Worm (Caenorhabditis elegans) whole organism, L2 larva: ENCODE measurements around the gene asp-8.
"Not testable (repeated sequence)": the region's sequence is repeated elsewhere in the genome, so short reads cannot be mapped to it uniquely, and the experiment has no call there.

Experiments
- C34F6.9 ChIP-seq: fragments of 150-350 bp; optimal IDR thresholded peaks from 2 replicates; lab custom pipeline; 2014; ENCODE audit warnings: missing biosample characterization, missing genetic modification characterization
- ZK546.5 ChIP-seq: sonication (generic microtip); optimal IDR thresholded peaks from 2 replicates; lab custom pipeline; 2017; ENCODE audit warnings: missing biosample characterization, missing genetic modification characterization
- alr-1 ChIP-seq: fragments of 150-350 bp; optimal IDR thresholded peaks from 2 replicates; lab custom pipeline; 2014; ENCODE audit warnings: missing biosample characterization, missing genetic modification characterization
- aly-2 ChIP-seq: fragments of 150-350 bp; optimal IDR thresholded peaks from 2 replicates; lab custom pipeline; 2014; ENCODE audit warnings: missing biosample characterization, missing genetic modification characterization
- ama-1 ChIP-seq: fragments of 150-350 bp; optimal IDR thresholded peaks from 2 replicates; lab custom pipeline; 2018; ENCODE audit warnings: inconsistent platforms
- blmp-1 ChIP-seq: sonication (generic microtip); optimal IDR thresholded peaks from 2 replicates; lab custom pipeline; 2017; ENCODE audit warnings: missing genetic modification characterization, mild to moderate bottlenecking, missing compliant biosample characterization, antibody characterized with exemption, moderate library complexity; ENCODE audit not compliant: insufficient read depth
- crh-2 ChIP-seq: sonication (generic microtip); optimal IDR thresholded peaks from 2 replicates; lab custom pipeline; 2017; ENCODE audit warnings: missing biosample characterization, missing genetic modification characterization
- dmd-4 ChIP-seq: sonication (generic microtip); optimal IDR thresholded peaks from 2 replicates; lab custom pipeline; 2017; ENCODE audit warnings: missing biosample characterization, missing genetic modification characterization
- egl-27 ChIP-seq: sonication (generic microtip); optimal IDR thresholded peaks from 3 replicates; lab custom pipeline; 2017; ENCODE audit warnings: missing biosample characterization, missing genetic modification reagents, missing genetic modification characterization
- elt-1 ChIP-seq: fragments of 150-350 bp; optimal IDR thresholded peaks from 2 replicates; lab custom pipeline; 2014; ENCODE audit warnings: missing biosample characterization, missing genetic modification characterization
- elt-3 ChIP-seq: sonication (generic microtip); optimal IDR thresholded peaks from 2 replicates; lab custom pipeline; 2017; ENCODE audit warnings: missing biosample characterization, missing genetic modification characterization
- gmeb-1 ChIP-seq: fragments of 150-350 bp; optimal IDR thresholded peaks from 2 replicates; lab custom pipeline; 2014; ENCODE audit warnings: missing biosample characterization, missing genetic modification characterization
- lin-11 ChIP-seq: fragments of 150-350 bp; sonication (generic microtip); optimal IDR thresholded peaks from 2 replicates; lab custom pipeline; 2014; ENCODE audit warnings: missing biosample characterization, missing genetic modification characterization, inconsistent platforms, mixed read lengths
- lin-39 ChIP-seq: fragments of 150-350 bp; optimal IDR thresholded peaks from 2 replicates; lab custom pipeline; 2014; ENCODE audit warnings: missing biosample characterization, missing genetic modification reagents, missing genetic modification characterization
- mab-5 ChIP-seq: fragments of 150-350 bp; optimal IDR thresholded peaks from 2 replicates; lab custom pipeline; 2014; ENCODE audit warnings: missing biosample characterization, missing genetic modification characterization
- mbf-1 ChIP-seq: sonication (generic microtip); optimal IDR thresholded peaks from 2 replicates; lab custom pipeline; 2017; ENCODE audit warnings: missing biosample characterization, missing genetic modification characterization
- mdl-1 ChIP-seq, 2 experiments: fragments of 150-350 bp in 1 of 2; sonication (generic microtip) in 1 of 2; optimal IDR thresholded peaks; 2 replicates each; lab custom pipeline; 2017; ENCODE audit warnings: missing biosample characterization in 2 of 2, missing genetic modification characterization in 2 of 2
- nhr-10 ChIP-seq: sonication (generic microtip); optimal IDR thresholded peaks from 2 replicates; lab custom pipeline; 2017; ENCODE audit warnings: missing biosample characterization, missing genetic modification characterization
- nhr-11 ChIP-seq: fragments of 150-350 bp; optimal IDR thresholded peaks from 2 replicates; lab custom pipeline; 2014; ENCODE audit warnings: missing biosample characterization, missing genetic modification characterization
- nhr-12 ChIP-seq: fragments of 150-350 bp; optimal IDR thresholded peaks from 2 replicates; lab custom pipeline; 2014; ENCODE audit warnings: missing biosample characterization, missing genetic modification characterization
- nhr-23 ChIP-seq: fragments of 150-350 bp; optimal IDR thresholded peaks from 2 replicates; lab custom pipeline; 2014; ENCODE audit warnings: missing biosample characterization, missing genetic modification reagents, missing genetic modification characterization
- nhr-25 ChIP-seq: fragments of 150-350 bp; sonication (generic microtip); optimal IDR thresholded peaks from 3 replicates; lab custom pipeline; 2014; ENCODE audit warnings: missing biosample characterization, missing genetic modification characterization
- nhr-6 ChIP-seq: fragments of 150-350 bp; optimal IDR thresholded peaks from 2 replicates; lab custom pipeline; 2014; ENCODE audit warnings: missing biosample characterization, missing genetic modification characterization
- peb-1 ChIP-seq: fragments of 150-350 bp; optimal IDR thresholded peaks from 2 replicates; lab custom pipeline; 2014; ENCODE audit warnings: missing biosample characterization, missing genetic modification characterization
- sma-3 ChIP-seq: sonication (generic microtip); optimal IDR thresholded peaks from 2 replicates; lab custom pipeline; 2016; ENCODE audit warnings: missing genetic modification reagents, missing genetic modification characterization, missing compliant biosample characterization
- snpc-4 ChIP-seq: fragments of 150-350 bp; optimal IDR thresholded peaks from 2 replicates; lab custom pipeline; 2014; ENCODE audit warnings: missing biosample characterization, missing genetic modification characterization
- unc-55 ChIP-seq: fragments of 150-350 bp; sonication (generic microtip); optimal IDR thresholded peaks from 3 replicates; lab custom pipeline; 2014; ENCODE audit warnings: missing biosample characterization, missing genetic modification reagents, missing genetic modification characterization
- zag-1 ChIP-seq: fragments of 150-350 bp; optimal IDR thresholded peaks from 2 replicates; lab custom pipeline; 2014; ENCODE audit warnings: missing biosample characterization, missing genetic modification characterization
- ztf-1 ChIP-seq: fragments of 200-800 bp; sonication (Bioruptor generic); conservative IDR thresholded peaks from 2 replicates; pipeline ENCODE4 v1.3.6; 2022; ENCODE audit warnings: missing genetic modification characterization, missing compliant biosample characterization
- ztf-11 ChIP-seq: sonication (generic microtip); optimal IDR thresholded peaks from 2 replicates; lab custom pipeline; 2017; ENCODE audit warnings: missing biosample characterization, missing genetic modification characterization

Gene asp-8

ce11 chrV:3064418-3064817 is 40.1 kb downstream of the asp-8 start, which contains the start of gene srt-16:
srt-16 (minus strand) TSS chrV:3064518.
- not testable (repeated sequence) for TF ChIP-seq peb-1 (tag; lab: Kevin White, UChicago); elt-3 (tag; lab: Kevin White, UChicago); crh-2
- TF ChIP-seq, all 48 proteins: peak for 0; not testable (repeated sequence) for 48

- TF ChIP-seq nhr-11 (tag; lab: Kevin White, UChicago) (no peak), zag-1 (tag; lab: Kevin White, UChicago) (no peak), nhr-25 (no peak), snpc-4 (tag; lab: Kevin White, UChicago) (no peak), nhr-12 (tag; lab: Kevin White, UChicago) (no peak), mdl-1 (tag; optimal IDR thresholded peaks at IDR 0.05; lab: Kevin White, UChicago) (no peak), ama-1 (no peak), egl-27 (tag; lab: Kevin White, UChicago) (no peak), lin-39 (tag; lab: Kevin White, UChicago) (no peak), alr-1 (tag; lab: Kevin White, UChicago) (no peak), nhr-6 (tag; lab: Kevin White, UChicago) (no peak), crh-2 (no peak), lin-11 (tag; lab: Kevin White, UChicago) (no peak), elt-3 (tag; lab: Kevin White, UChicago) (no peak), elt-1 (no peak), mab-5 (tag; lab: Kevin White, UChicago) (no peak)
- TF ChIP-seq, all 48 proteins: peak for 0
Observed at ce11 chrV:3065928-3066327, 41.6 kb downstream of the asp-8 start, which contains the start of gene srh-185. srh-185 (plus strand) TSS chrV:3066228.

ce11 chrV:3069101-3069500 is 44.8 kb downstream of the asp-8 start, which contains the start of gene str-40:
str-40 (minus strand) TSS chrV:3069201.
- no peak for TF ChIP-seq ZK546.5 (tag; lab: Kevin White, UChicago)

- TF ChIP-seq egl-27 (tag; lab: Kevin White, UChicago): no peak
- TF ChIP-seq blmp-1 (tag; lab: Kevin White, UChicago): no peak
- TF ChIP-seq dmd-4: no peak
- TF ChIP-seq mbf-1 (tag; lab: Kevin White, UChicago): no peak
- TF ChIP-seq nhr-10 (tag; lab: Kevin White, UChicago): no peak
- TF ChIP-seq elt-1: no peak
- TF ChIP-seq gmeb-1: no peak
- TF ChIP-seq nhr-12 (tag; lab: Kevin White, UChicago): no peak
- no peak for TF ChIP-seq C34F6.9
- TF ChIP-seq sma-3 (GFP tag; lab: Kevin White, UChicago): no peak
- no peak for TF ChIP-seq lin-11 (tag; lab: Kevin White, UChicago)
- TF ChIP-seq elt-3 (tag; lab: Kevin White, UChicago): no peak
- no peak for TF ChIP-seq nhr-23 (tag; lab: Kevin White, UChicago)
- no peak for TF ChIP-seq unc-55
- no peak for TF ChIP-seq mdl-1 (tag; optimal IDR thresholded peaks at IDR 0.05; lab: Kevin White, UChicago)
- no peak for TF ChIP-seq alr-1 (tag; lab: Kevin White, UChicago)
- no peak for TF ChIP-seq ztf-11 (tag; lab: Kevin White, UChicago)
- no peak for TF ChIP-seq aly-2 (tag; lab: Kevin White, UChicago)
- TF ChIP-seq nhr-11 (tag; lab: Kevin White, UChicago): no peak
- no peak for TF ChIP-seq ztf-1 (GFP tag; lab: Robert Waterston, UW)
Observed at ce11 chrV:3071548-3071947, 47.2 kb downstream of the asp-8 start, which contains the start of gene C50H11.13. C50H11.13 (minus strand) TSS chrV:3071648.
